Worm (Caenorhabditis elegans) whole organism, late embryonic: ENCODE results near the gene pfn-3.

Experiments used
- C08G9.2 ChIP-seq: sonication (generic microtip); optimal IDR thresholded peaks from 2 replicates; lab custom pipeline; 2016; ENCODE audit warnings: mild to moderate bottlenecking, missing genetic modification characterization, moderate library complexity, missing compliant biosample characterization
- F13H6.1 ChIP-seq: sonication (generic microtip); optimal IDR thresholded peaks from 2 replicates; lab custom pipeline; 2016; ENCODE audit warnings: missing genetic modification characterization, missing compliant biosample characterization
- T23F11.4 ChIP-seq: fragments of 200-800 bp; sonication (Bioruptor generic); optimal IDR thresholded peaks from 2 replicates; lab custom pipeline; 2018; ENCODE audit warnings: mild to moderate bottlenecking, missing genetic modification characterization, missing compliant biosample characterization
- Y22D7AL.16 ChIP-seq: sonication (generic microtip); optimal IDR thresholded peaks from 2 replicates; lab custom pipeline; 2016; ENCODE audit warnings: missing genetic modification characterization, missing compliant biosample characterization
- ceh-18 ChIP-seq: sonication (generic microtip); optimal IDR thresholded peaks from 2 replicates; lab custom pipeline; 2016; ENCODE audit warnings: missing genetic modification characterization, missing compliant biosample characterization
- ceh-19 ChIP-seq: fragments of 200-800 bp; sonication (Bioruptor generic); optimal IDR thresholded peaks from 2 replicates; lab custom pipeline; 2018; ENCODE audit warnings: mild to moderate bottlenecking, missing genetic modification characterization, missing compliant biosample characterization
- ceh-2 ChIP-seq: sonication (generic microtip); optimal IDR thresholded peaks from 2 replicates; lab custom pipeline; 2016; ENCODE audit warnings: missing genotype, missing genetic modification characterization, missing compliant biosample characterization
- ceh-31 ChIP-seq: sonication (generic microtip); optimal IDR thresholded peaks from 2 replicates; lab custom pipeline; 2016; ENCODE audit warnings: missing genetic modification characterization, missing compliant biosample characterization
- ceh-34 ChIP-seq: sonication (generic microtip); optimal IDR thresholded peaks from 2 replicates; lab custom pipeline; 2016; ENCODE audit warnings: mild to moderate bottlenecking, missing genetic modification characterization, missing compliant biosample characterization
- ceh-48 ChIP-seq: sonication (generic microtip); optimal IDR thresholded peaks from 2 replicates; lab custom pipeline; 2016; ENCODE audit warnings: missing genetic modification characterization, inconsistent platforms, missing compliant biosample characterization
- ceh-6 ChIP-seq: fragments of 200-800 bp; sonication (Bioruptor generic); optimal IDR thresholded peaks from 2 replicates; lab custom pipeline; 2018; ENCODE audit warnings: mild to moderate bottlenecking, missing genetic modification characterization, missing compliant biosample characterization
- che-1 ChIP-seq: sonication (generic microtip); optimal IDR thresholded peaks from 2 replicates; lab custom pipeline; 2016; ENCODE audit warnings: mild to moderate bottlenecking, missing genetic modification characterization, missing compliant biosample characterization
- dve-1 ChIP-seq: sonication (generic microtip); optimal IDR thresholded peaks from 2 replicates; lab custom pipeline; 2017; ENCODE audit warnings: antibody characterized with exemption, mild to moderate bottlenecking, missing genetic modification characterization, missing compliant biosample characterization
- elt-2 ChIP-seq: sonication (generic microtip); optimal IDR thresholded peaks from 2 replicates; lab custom pipeline; 2016; ENCODE audit warnings: missing genetic modification reagents, missing genetic modification characterization, missing compliant biosample characterization
- eyg-1 ChIP-seq: sonication (generic microtip); optimal IDR thresholded peaks from 2 replicates; lab custom pipeline; 2016; ENCODE audit warnings: missing genotype, missing genetic modification characterization, missing compliant biosample characterization
- fax-1 ChIP-seq: sonication (generic microtip); optimal IDR thresholded peaks from 2 replicates; lab custom pipeline; 2016; ENCODE audit warnings: missing genotype, missing genetic modification characterization, missing compliant biosample characterization
- gmeb-2 ChIP-seq: sonication (generic microtip); optimal IDR thresholded peaks from 2 replicates; lab custom pipeline; 2016; ENCODE audit warnings: missing genetic modification characterization, inconsistent platforms, missing compliant biosample characterization
- hlh-15 ChIP-seq: sonication (generic microtip); optimal IDR thresholded peaks from 2 replicates; lab custom pipeline; 2016; ENCODE audit warnings: missing genetic modification characterization, missing compliant biosample characterization
- hlh-30 ChIP-seq: sonication (generic microtip); optimal IDR thresholded peaks from 2 replicates; lab custom pipeline; 2017; ENCODE audit warnings: antibody characterized with exemption, missing genetic modification characterization, missing compliant biosample characterization; ENCODE audit not compliant: insufficient read depth
- hlh-8 ChIP-seq: sonication (generic microtip); optimal IDR thresholded peaks from 2 replicates; lab custom pipeline; 2016; ENCODE audit warnings: missing genotype, missing genetic modification characterization, missing compliant biosample characterization
- lin-11 ChIP-seq: fragments of 200-800 bp; sonication (Bioruptor generic); optimal IDR thresholded peaks from 2 replicates; lab custom pipeline; 2018; ENCODE audit warnings: mild to moderate bottlenecking, missing genetic modification characterization, missing compliant biosample characterization
- madf-2 ChIP-seq: sonication (generic microtip); optimal IDR thresholded peaks from 2 replicates; lab custom pipeline; 2017; ENCODE audit warnings: missing genetic modification characterization, missing compliant biosample characterization
- mec-3 ChIP-seq: sonication (generic microtip); optimal IDR thresholded peaks from 2 replicates; lab custom pipeline; 2016; ENCODE audit warnings: borderline replicate concordance, missing genetic modification characterization, missing compliant biosample characterization
- nfya-1 ChIP-seq: sonication (generic microtip); optimal IDR thresholded peaks from 2 replicates; lab custom pipeline; 2017; ENCODE audit warnings: missing genetic modification characterization, mild to moderate bottlenecking, missing compliant biosample characterization, antibody characterized with exemption, moderate library complexity
- nhr-11 ChIP-seq: fragments of 150-350 bp; optimal IDR thresholded peaks from 2 replicates; lab custom pipeline; 2014; ENCODE audit warnings: missing biosample characterization, missing genetic modification characterization
- nhr-232 ChIP-seq: sonication (generic microtip); optimal IDR thresholded peaks from 2 replicates; lab custom pipeline; 2016; ENCODE audit warnings: missing genetic modification characterization, missing compliant biosample characterization
- odd-2 ChIP-seq: sonication (generic microtip); optimal IDR thresholded peaks from 2 replicates; lab custom pipeline; 2017; ENCODE audit warnings: antibody characterized with exemption, mild to moderate bottlenecking, missing genetic modification characterization, missing compliant biosample characterization
- pha-4 ChIP-seq: fragments of 150-350 bp; optimal IDR thresholded peaks from 2 replicates; lab custom pipeline; 2018; ENCODE audit warnings: missing biosample characterization, missing genetic modification reagents, missing genetic modification characterization
- pqm-1 ChIP-seq: sonication (generic microtip); optimal IDR thresholded peaks from 2 replicates; lab custom pipeline; 2016; ENCODE audit warnings: missing genetic modification characterization, missing compliant biosample characterization
- pros-1 ChIP-seq: fragments of 150-350 bp; optimal IDR thresholded peaks from 2 replicates; lab custom pipeline; 2014; ENCODE audit warnings: missing biosample characterization, missing genetic modification reagents, missing genetic modification characterization
- ref-2 ChIP-seq: sonication (generic microtip); optimal IDR thresholded peaks from 2 replicates; lab custom pipeline; 2016; ENCODE audit warnings: missing genetic modification characterization, missing compliant biosample characterization
- rnt-1 ChIP-seq: sonication (generic microtip); optimal IDR thresholded peaks from 2 replicates; lab custom pipeline; 2016; ENCODE audit warnings: missing genetic modification characterization, missing compliant biosample characterization
- sdc-2 ChIP-seq: sonication (generic microtip); optimal IDR thresholded peaks from 2 replicates; lab custom pipeline; 2016; ENCODE audit warnings: missing genotype, missing genetic modification characterization, missing compliant biosample characterization
- sox-2 ChIP-seq: fragments of 200-800 bp; sonication (Bioruptor generic); IDR thresholded peaks from 2 replicates; pipeline ENCODE4 v1.3.6; 2022; ENCODE audit warnings: missing genetic modification reagents, missing genetic modification characterization, missing compliant biosample characterization
- tbx-2 ChIP-seq: sonication (generic microtip); optimal IDR thresholded peaks from 2 replicates; lab custom pipeline; 2016; ENCODE audit warnings: missing genetic modification characterization, missing compliant biosample characterization
- tbx-7 ChIP-seq: sonication (generic microtip); optimal IDR thresholded peaks from 2 replicates; lab custom pipeline; 2016; ENCODE audit warnings: missing genotype, missing genetic modification characterization, missing compliant biosample characterization
- unc-3 ChIP-seq, 2 experiments: fragments of 200-800 bp in 1 of 2; sonication (Bioruptor generic) in 1 of 2; sonication (generic microtip) in 1 of 2; conservative IDR thresholded peaks in 1 of 2; optimal IDR thresholded peaks in 1 of 2; 2 replicates each; pipeline versions ENCODE4 v1.3.6 to Lab custom; 2016 to 2022; ENCODE audit warnings: missing compliant biosample characterization in 2 of 2, missing genetic modification characterization in 2 of 2, missing genetic modification reagents in 1 of 2
- unc-42 ChIP-seq: sonication (generic microtip); optimal IDR thresholded peaks from 2 replicates; lab custom pipeline; 2016; ENCODE audit warnings: missing genotype, missing genetic modification characterization, missing compliant biosample characterization
- unc-55 ChIP-seq: sonication (generic microtip); optimal IDR thresholded peaks from 2 replicates; lab custom pipeline; 2017; ENCODE audit warnings: missing biosample characterization, missing genetic modification reagents, missing genetic modification characterization

The pfn-3 gene

DNA sequence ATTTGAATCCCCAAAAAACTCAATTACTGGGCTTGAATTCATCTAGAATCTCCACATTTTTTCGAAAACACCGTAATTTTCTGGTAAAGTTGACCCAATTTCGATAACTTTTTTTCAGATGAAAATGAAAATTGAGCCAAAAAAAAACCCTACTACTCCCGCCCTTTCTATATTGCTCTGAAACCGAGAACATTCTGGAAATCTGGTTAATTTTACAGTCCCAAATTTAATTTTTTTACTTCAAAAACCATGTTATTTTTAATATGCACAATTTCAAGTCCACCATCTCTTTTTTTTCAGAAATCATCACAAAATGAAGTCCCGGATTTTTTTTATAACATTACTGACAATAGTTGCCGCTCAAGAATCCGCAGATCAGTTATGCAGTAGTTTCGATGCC, 31.2 kb upstream of the pfn-3 start, which contains the start of gene C05D9.3:
Gene C05D9.3, plus strand, starts transcription at position 301 of the 400 bp plus-strand sequence.
- TF ChIP-seq T23F11.4 (GFP tag; lab: Kevin White, UChicago) (no peak), eyg-1 (tag; lab: Kevin White, UChicago) (no peak), sdc-2 (tag; lab: Kevin White, UChicago) (no peak), ceh-6 (GFP tag; lab: Kevin White, UChicago) (no peak), ceh-19 (GFP tag; lab: Kevin White, UChicago) (no peak), gmeb-2 (no peak), fax-1 (tag; lab: Kevin White, UChicago) (no peak), che-1 (no peak), unc-3 (GFP tag; conservative IDR thresholded peaks at IDR 0.05; lab: Robert Waterston, UW) (no peak), unc-3 (tag; optimal IDR thresholded peaks at IDR 0.05; lab: Kevin White, UChicago) (no peak), sox-2 (GFP tag; lab: Robert Waterston, UW) (no peak), Y22D7AL.16 (tag; lab: Kevin White, UChicago) (no peak), mec-3 (tag; lab: Kevin White, UChicago) (no peak)
- TF ChIP-seq, all 69 proteins: peak for 0

DNA sequence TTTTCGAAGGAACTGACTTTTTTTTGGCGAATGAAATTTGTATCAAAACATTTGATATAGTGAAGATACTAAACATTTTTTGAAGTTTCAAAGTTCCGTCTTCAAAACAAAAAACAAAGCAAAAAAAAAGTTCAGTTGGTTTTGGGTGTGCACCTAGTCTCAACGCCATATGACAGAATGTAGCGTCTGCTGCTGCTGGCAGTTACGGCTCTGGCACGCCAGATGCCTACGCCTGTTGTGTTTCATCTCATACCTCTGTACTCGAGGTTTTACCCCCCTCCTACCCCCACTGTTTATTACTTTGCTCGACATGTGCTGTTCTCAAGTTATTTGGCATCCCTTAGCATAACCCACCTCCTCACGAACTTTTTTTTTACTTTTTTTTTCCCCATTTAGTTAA, 30.3 kb upstream of the pfn-3 start:
- TF ChIP-seq ceh-18, result peak; percentile 22
- peak; percentile 27 for TF ChIP-seq unc-55 (GFP tag; lab: Kevin White, UChicago)
- no peak for TF ChIP-seq mec-3 (tag; lab: Kevin White, UChicago)
- peak; percentile 64 for TF ChIP-seq hlh-8 (tag; lab: Kevin White, UChicago)

- peak; percentile 12 for TF ChIP-seq ceh-18
- peak; percentile 70 for TF ChIP-seq rnt-1 (tag; lab: Kevin White, UChicago)
- TF ChIP-seq nhr-232 (tag; lab: Kevin White, UChicago), result no peak
- no peak for TF ChIP-seq fax-1 (tag; lab: Kevin White, UChicago)
- peak; percentile 87 for TF ChIP-seq unc-55 (GFP tag; lab: Kevin White, UChicago)
These were observed 28.4 kb upstream of the pfn-3 start for ce11 chrX:1108874-1109273.

- TF ChIP-seq elt-2 (tag; lab: Kevin White, UChicago) (no peak), madf-2 (tag; lab: Kevin White, UChicago) (no peak), odd-2 (no peak), hlh-8 (tag; lab: Kevin White, UChicago) (no peak), F13H6.1 (tag; lab: Kevin White, UChicago) (no peak), hlh-15 (tag; lab: Kevin White, UChicago) (no peak), che-1 (no peak), ceh-18 (no peak), pros-1 (tag; lab: Kevin White, UChicago) (no peak), dve-1 (no peak), ceh-2 (tag; lab: Kevin White, UChicago) (no peak), tbx-7 (tag; lab: Kevin White, UChicago) (no peak), pha-4 (tag; lab: Kevin White, UChicago) (no peak)
These were observed 27.3 kb upstream of the pfn-3 start, which contains the start of gene C05D9.4 for ce11 chrX:1107758-1108157. C05D9.4 (plus strand) TSS chrX:1108058.

DNA sequence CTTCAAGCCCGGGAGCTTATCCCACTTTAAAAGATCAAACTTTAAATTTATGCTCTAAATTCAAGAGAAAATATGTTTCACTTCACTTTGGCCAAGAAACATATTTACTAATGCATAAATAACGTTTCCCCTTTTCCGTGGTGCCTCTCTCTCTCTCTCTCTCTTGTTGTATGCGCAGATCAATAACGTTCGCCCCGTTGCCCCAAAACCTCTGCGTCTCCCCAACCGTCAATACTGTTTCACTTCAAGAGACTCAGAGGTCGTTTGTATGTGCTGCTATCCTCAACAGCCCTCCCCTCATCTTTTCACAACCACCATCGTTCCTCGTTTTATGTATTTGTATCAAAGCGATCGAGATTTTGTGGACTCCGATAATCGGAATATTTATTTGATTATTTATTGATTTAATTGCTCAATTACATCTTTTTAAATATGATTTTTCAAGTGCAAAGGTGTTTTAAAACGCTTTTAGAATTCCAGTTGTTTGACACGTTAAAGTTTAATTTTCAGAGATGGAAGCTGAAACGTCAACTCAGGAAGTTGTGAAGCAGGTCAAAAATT, 23.3 kb upstream of the pfn-3 start, which contains the start of gene ife-4:
Gene ife-4, plus strand, starts transcription at position 511 of the 561 bp plus-strand sequence.
- TF ChIP-seq pqm-1 (no peak), rnt-1 (tag; lab: Kevin White, UChicago) (peak; percentile 22), ceh-31 (tag; lab: Kevin White, UChicago) (peak; percentile 85), lin-11 (tag; lab: Kevin White, UChicago) (no peak), ceh-34 (peak; percentile 60), ceh-18 (peak; percentile 32), hlh-8 (tag; lab: Kevin White, UChicago) (peak; percentile 36), sdc-2 (tag; lab: Kevin White, UChicago) (peak; percentile 40), ceh-2 (tag; lab: Kevin White, UChicago) (peak; percentile 59), hlh-30 (peak; percentile 5), tbx-2 (tag; lab: Kevin White, UChicago) (peak; percentile 67), unc-42 (tag; lab: Kevin White, UChicago) (peak; percentile 64), nhr-11 (no peak), fax-1 (tag; lab: Kevin White, UChicago) (peak; percentile 15), ref-2 (peak; percentile 55), unc-55 (GFP tag; lab: Kevin White, UChicago) (peak; percentile 72), ceh-48 (tag; lab: Kevin White, UChicago) (peak; percentile 87), T23F11.4 (GFP tag; lab: Kevin White, UChicago) (no peak), nfya-1 (tag; lab: Kevin White, UChicago) (peak; percentile 61), C08G9.2 (peak; percentile 18)
